Worm (Caenorhabditis elegans) whole organism, midembryonic: ENCODE data around the gene moa-2.

Source experiments
- cog-1 ChIP-seq: sonication (generic microtip); optimal IDR thresholded peaks from 2 replicates; lab custom pipeline; 2016; ENCODE audit warnings: missing genetic modification characterization, missing compliant biosample characterization
- ztf-23 ChIP-seq: fragments of 200-800 bp; sonication (Bioruptor generic); IDR thresholded peaks from 2 replicates; pipeline ENCODE4 v1.3.6; 2022; ENCODE audit warnings: missing genetic modification reagents, missing genetic modification characterization, missing compliant biosample characterization

DNA sequence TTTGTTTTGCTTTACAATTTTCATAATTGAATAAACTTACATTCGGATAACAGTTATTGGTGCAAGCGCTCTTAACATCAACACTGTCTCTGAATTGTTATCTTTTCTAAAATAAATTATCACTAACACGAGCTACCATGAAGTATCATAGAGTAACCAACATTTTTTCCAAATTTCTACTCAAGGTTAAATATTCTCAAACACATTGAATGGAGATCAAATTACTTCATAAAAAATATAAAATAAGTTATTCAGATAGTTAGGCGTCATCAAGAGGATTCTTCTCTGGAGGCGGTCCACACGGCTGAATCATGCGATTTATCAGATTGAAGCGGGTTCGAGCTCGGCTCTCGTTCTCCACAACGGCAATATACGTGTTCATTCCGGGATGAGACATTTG is 427 bp downstream of the moa-2 start, which contains the start of gene B0495.5:
- TF ChIP-seq cog-1 (tag; lab: Kevin White, UChicago) (no peak), ztf-23 (GFP tag; lab: Robert Waterston, UW) (no peak)
